Worm (Caenorhabditis elegans) whole organism, early embryonic: ENCODE results near the gene W10C6.2.

Experiments
- B0310.2 ChIP-seq: sonication (generic microtip); optimal IDR thresholded peaks from 2 replicates; lab custom pipeline; 2016; ENCODE audit warnings: mild to moderate bottlenecking, missing genetic modification characterization, missing compliant biosample characterization
- F13C5.2 ChIP-seq: sonication (generic microtip); optimal IDR thresholded peaks from 2 replicates; lab custom pipeline; 2017; ENCODE audit warnings: mild to moderate bottlenecking, missing genetic modification characterization, inconsistent platforms, missing compliant biosample characterization
- aly-1 ChIP-seq: sonication (generic microtip); optimal IDR thresholded peaks from 2 replicates; lab custom pipeline; 2016; ENCODE audit warnings: missing genetic modification characterization, missing compliant biosample characterization
- ama-1 ChIP-seq: fragments of 150-350 bp; optimal IDR thresholded peaks from 2 replicates; lab custom pipeline; 2014
- ceh-13 ChIP-seq: fragments of 200-800 bp; sonication (Bioruptor generic); optimal IDR thresholded peaks from 2 replicates; lab custom pipeline; 2018; ENCODE audit warnings: mild to moderate bottlenecking, missing genetic modification characterization, missing compliant biosample characterization
- ceh-36 ChIP-seq: sonication (generic microtip); optimal IDR thresholded peaks from 2 replicates; lab custom pipeline; 2016; ENCODE audit warnings: missing genetic modification characterization, inconsistent platforms, missing compliant biosample characterization
- ets-7 ChIP-seq: sonication (generic microtip); optimal IDR thresholded peaks from 2 replicates; lab custom pipeline; 2016; ENCODE audit warnings: missing genotype, missing genetic modification characterization, missing compliant biosample characterization
- flt-1 ChIP-seq: fragments of 200-800 bp; sonication (Bioruptor generic); IDR thresholded peaks from 2 replicates; pipeline ENCODE4 v1.3.6; 2022; ENCODE audit warnings: missing genetic modification characterization, missing compliant biosample characterization
- hmbx-1 ChIP-seq: sonication (generic microtip); optimal IDR thresholded peaks from 2 replicates; lab custom pipeline; 2016; ENCODE audit warnings: mild to moderate bottlenecking, missing genetic modification characterization, missing compliant biosample characterization
- hmg-4 ChIP-seq: fragments of 200-800 bp; sonication (Bioruptor generic); optimal IDR thresholded peaks from 2 replicates; lab custom pipeline; 2018; ENCODE audit warnings: mild to moderate bottlenecking, missing genetic modification characterization, missing compliant biosample characterization
- hnd-1 ChIP-seq: sonication (generic microtip); optimal IDR thresholded peaks from 2 replicates; lab custom pipeline; 2016; ENCODE audit warnings: missing genetic modification characterization, missing compliant biosample characterization
- pes-1 ChIP-seq: fragments of 200-800 bp; sonication (Bioruptor generic); IDR thresholded peaks from 2 replicates; pipeline ENCODE4 v1.3.6; 2022; ENCODE audit warnings: missing genetic modification reagents, missing genetic modification characterization, missing compliant biosample characterization
- scrt-1 ChIP-seq: fragments of 200-800 bp; sonication (Bioruptor generic); IDR thresholded peaks from 2 replicates; pipeline ENCODE4 v1.3.6; 2022; ENCODE audit warnings: missing genetic modification characterization, missing compliant biosample characterization
- sea-1 ChIP-seq: fragments of 200-800 bp; sonication (Bioruptor generic); conservative IDR thresholded peaks from 2 replicates; pipeline ENCODE4 v1.3.6; 2022; ENCODE audit warnings: missing genetic modification characterization, missing compliant biosample characterization
- tbx-11 ChIP-seq: fragments of 200-800 bp; sonication (Bioruptor generic); IDR thresholded peaks from 2 replicates; pipeline ENCODE4 v1.3.6; 2022; ENCODE audit warnings: missing genetic modification characterization, missing compliant biosample characterization
- tbx-37 ChIP-seq: fragments of 200-800 bp; sonication (Bioruptor generic); conservative IDR thresholded peaks from 2 replicates; pipeline ENCODE4 v1.3.6; 2022; ENCODE audit warnings: missing genetic modification reagents, missing genetic modification characterization, missing compliant biosample characterization
- tra-4 ChIP-seq: sonication (generic microtip); optimal IDR thresholded peaks from 2 replicates; lab custom pipeline; 2017; ENCODE audit warnings: missing genetic modification characterization, missing compliant biosample characterization

Gene W10C6.2

ce11 chrII:11125059-11125594 is 3.4 kb upstream of the W10C6.2 start:
- no peak for TF ChIP-seq flt-1
- no peak for TF ChIP-seq tbx-11 (GFP tag; lab: Robert Waterston, UW)
- TF ChIP-seq hnd-1 (tag; lab: Kevin White, UChicago): no peak

- TF ChIP-seq flt-1 (no peak), pes-1 (GFP tag; lab: Robert Waterston, UW) (no peak), F13C5.2 (no peak), ama-1 (lab: Kevin White, UChicago) (no peak), hnd-1 (tag; lab: Kevin White, UChicago) (no peak), tbx-11 (GFP tag; lab: Robert Waterston, UW) (no peak), B0310.2 (tag; lab: Kevin White, UChicago) (no peak), hmg-4 (no peak), ceh-13 (GFP tag; lab: Kevin White, UChicago) (no peak), hmbx-1 (tag; lab: Kevin White, UChicago) (no peak), tbx-37 (no peak), sea-1 (GFP tag; lab: Robert Waterston, UW) (no peak), scrt-1 (no peak), ets-7 (no peak), ceh-36 (tag; lab: Kevin White, UChicago) (no peak)
These were observed 9.3 kb downstream of the W10C6.2 start, which contains the start of gene mat-2 for ce11 chrII:11112419-11112818. Gene mat-2 (plus strand): TSS chrII:11112719.

ce11 chrII:11111107-11111506 is 10.6 kb downstream of the W10C6.2 start, which contains the start of gene glb-4:
Gene glb-4 (minus strand): TSS chrII:11111207.
- TF ChIP-seq pes-1 (GFP tag; lab: Robert Waterston, UW) (no peak), sea-1 (GFP tag; lab: Robert Waterston, UW) (no peak), hnd-1 (tag; lab: Kevin White, UChicago) (no peak), aly-1 (no peak), ets-7 (no peak), hmbx-1 (tag; lab: Kevin White, UChicago) (no peak), tbx-37 (no peak), tra-4 (tag; lab: Kevin White, UChicago) (no peak), F13C5.2 (no peak), tbx-11 (GFP tag; lab: Robert Waterston, UW) (no peak), B0310.2 (tag; lab: Kevin White, UChicago) (no peak), hmg-4 (no peak), ceh-13 (GFP tag; lab: Kevin White, UChicago) (no peak), flt-1 (no peak), ceh-36 (tag; lab: Kevin White, UChicago) (no peak)

- TF ChIP-seq sea-1 (GFP tag; lab: Robert Waterston, UW) (no peak), flt-1 (no peak), scrt-1 (no peak), ceh-36 (tag; lab: Kevin White, UChicago) (no peak), hmbx-1 (tag; lab: Kevin White, UChicago) (no peak), hnd-1 (tag; lab: Kevin White, UChicago) (no peak), tra-4 (tag; lab: Kevin White, UChicago) (no peak), aly-1 (no peak), ama-1 (lab: Kevin White, UChicago) (no peak), ceh-13 (GFP tag; lab: Kevin White, UChicago) (no peak), tbx-11 (GFP tag; lab: Robert Waterston, UW) (no peak), pes-1 (GFP tag; lab: Robert Waterston, UW) (no peak), ets-7 (no peak), B0310.2 (tag; lab: Kevin White, UChicago) (no peak), tbx-37 (no peak), F13C5.2 (no peak), hmg-4 (no peak)
These were observed 11.3 kb downstream of the W10C6.2 start for ce11 chrII:11110419-11110818.

- TF ChIP-seq hmbx-1 (tag; lab: Kevin White, UChicago): no peak
- TF ChIP-seq scrt-1: no peak
- TF ChIP-seq hmg-4: no peak
- no peak for TF ChIP-seq pes-1 (GFP tag; lab: Robert Waterston, UW)
- TF ChIP-seq ets-7: no peak
- no peak for TF ChIP-seq ama-1 (lab: Kevin White, UChicago)
- no peak for TF ChIP-seq hnd-1 (tag; lab: Kevin White, UChicago)
- TF ChIP-seq ceh-13 (GFP tag; lab: Kevin White, UChicago): no peak
- no peak for TF ChIP-seq tbx-37
- TF ChIP-seq tra-4 (tag; lab: Kevin White, UChicago): no peak
- no peak for TF ChIP-seq F13C5.2
- no peak for TF ChIP-seq flt-1
These were observed 13.9 kb downstream of the W10C6.2 start, which contains the start of gene apc-17 for ce11 chrII:11107828-11108227. Gene apc-17 (plus strand): TSS chrII:11108128.

- TF ChIP-seq ceh-36 (tag; lab: Kevin White, UChicago) (no peak), scrt-1 (no peak), hmg-4 (no peak), hmbx-1 (tag; lab: Kevin White, UChicago) (no peak), tbx-37 (no peak), tbx-11 (GFP tag; lab: Robert Waterston, UW) (no peak), ceh-13 (GFP tag; lab: Kevin White, UChicago) (no peak), ama-1 (lab: Kevin White, UChicago) (no peak), sea-1 (GFP tag; lab: Robert Waterston, UW) (no peak), flt-1 (no peak), tra-4 (tag; lab: Kevin White, UChicago) (no peak), hnd-1 (tag; lab: Kevin White, UChicago) (no peak), aly-1 (no peak), pes-1 (GFP tag; lab: Robert Waterston, UW) (no peak), F13C5.2 (no peak), ets-7 (no peak), B0310.2 (tag; lab: Kevin White, UChicago) (no peak)
These were observed 15.6 kb downstream of the W10C6.2 start, which contains the start of gene nasp-1 for ce11 chrII:11105981-11106711. Gene nasp-1 (plus strand): TSS chrII:11106612.

- TF ChIP-seq sea-1 (GFP tag; lab: Robert Waterston, UW) (no peak), hmg-4 (no peak), ama-1 (lab: Kevin White, UChicago) (no peak), B0310.2 (tag; lab: Kevin White, UChicago) (no peak), hmbx-1 (tag; lab: Kevin White, UChicago) (no peak), ceh-36 (tag; lab: Kevin White, UChicago) (no peak), pes-1 (GFP tag; lab: Robert Waterston, UW) (no peak), tra-4 (tag; lab: Kevin White, UChicago) (no peak), aly-1 (no peak), ceh-13 (GFP tag; lab: Kevin White, UChicago) (no peak), ets-7 (no peak), flt-1 (no peak), tbx-11 (GFP tag; lab: Robert Waterston, UW) (no peak), scrt-1 (no peak), tbx-37 (no peak), hnd-1 (tag; lab: Kevin White, UChicago) (no peak), F13C5.2 (no peak)
These were observed 17.5 kb downstream of the W10C6.2 start, which contains the start of gene C09H10.9 for ce11 chrII:11104162-11104561. Gene C09H10.9 (plus strand): TSS chrII:11104462.
